Fruit fly (Drosophila melanogaster): Measurements from ENCODE around the gene CG4935.

- no peak for TF ChIP-seq CG14655 (GFP tag; optimal IDR thresholded peaks at IDR 0.05)
- TF ChIP-seq CG13204 (GFP tag; optimal IDR thresholded peaks at IDR 0.05), result peak; percentile 15
- TF ChIP-seq rn (GFP tag; IDR thresholded peaks at IDR 0.05), result no peak
- peak; percentile 17 for TF ChIP-seq CG8301 (tag; optimal IDR thresholded peaks at IDR 0.05)
Measured at dm6 chr2L:16268107-16268539, 6.2 kb downstream of the CG4935 start.
